Fruit fly (Drosophila melanogaster) whole organism, pupa: ENCODE measurements around the gene RpL23A.

ENCODE experiments used
- CG17806 ChIP-seq: fragments of 200-800 bp; sonication (Bioruptor generic); optimal IDR thresholded peaks from 2 replicates; lab custom pipeline; 2018; ENCODE audit warnings: missing biosample characterization, mild to moderate bottlenecking, missing genetic modification characterization, moderate library complexity
- CG32121 ChIP-seq: fragments of 200-800 bp; sonication (Bioruptor generic); IDR thresholded peaks from 2 replicates; pipeline ENCODE4 v1.3.6; 2022; ENCODE audit warnings: missing biosample characterization, missing genetic modification characterization
- CG34367 ChIP-seq: fragments of 200-800 bp; sonication (Bioruptor generic); optimal IDR thresholded peaks from 2 replicates; lab custom pipeline; 2018; ENCODE audit warnings: missing biosample characterization, mild to moderate bottlenecking, missing genetic modification characterization
- CG8159 ChIP-seq: fragments of 200-800 bp; sonication (Bioruptor generic); optimal IDR thresholded peaks from 3 replicates; lab custom pipeline; 2018; ENCODE audit warnings: missing biosample characterization, mild to moderate bottlenecking, missing genetic modification characterization, moderate library complexity
- CG8301 ChIP-seq: fragments of 200-800 bp; sonication (Bioruptor generic); optimal IDR thresholded peaks from 2 replicates; lab custom pipeline; 2018; ENCODE audit warnings: missing biosample characterization, mild to moderate bottlenecking, missing genetic modification characterization
- EcR ChIP-seq: fragments of 200-800 bp; sonication (Bioruptor generic); optimal IDR thresholded peaks from 3 replicates; lab custom pipeline; 2019; ENCODE audit warnings: missing biosample characterization, missing genetic modification characterization, mild to moderate bottlenecking, moderate library complexity, missing genetic modification reagents
- Ets98B ChIP-seq: fragments of 200-800 bp; sonication (Bioruptor generic); IDR thresholded peaks from 2 replicates; pipeline ENCODE4 v1.3.6; 2022; ENCODE audit warnings: missing biosample characterization, missing genetic modification characterization
- Pif1A ChIP-seq: fragments of 200-800 bp; sonication (Bioruptor generic); optimal IDR thresholded peaks from 3 replicates; lab custom pipeline; 2016; ENCODE audit warnings: missing biosample characterization, missing genetic modification characterization
- Pif1B ChIP-seq: fragments of 200-800 bp; sonication (Bioruptor generic); optimal IDR thresholded peaks from 3 replicates; lab custom pipeline; 2016; ENCODE audit warnings: missing biosample characterization, missing genetic modification characterization
- Snoo ChIP-seq: fragments of 200-800 bp; sonication (Bioruptor generic); optimal IDR thresholded peaks from 3 replicates; lab custom pipeline; 2017; ENCODE audit warnings: missing biosample characterization, mild to moderate bottlenecking, missing genetic modification characterization, inconsistent platforms
- fd96Ca ChIP-seq: fragments of 200-800 bp; sonication (Bioruptor generic); IDR thresholded peaks from 3 replicates; pipeline ENCODE4 v1.3.6; 2022; ENCODE audit warnings: missing biosample characterization, missing genetic modification characterization
- gl ChIP-seq: fragments of 200-800 bp; sonication (Bioruptor generic); optimal IDR thresholded peaks from 2 replicates; lab custom pipeline; 2018; ENCODE audit warnings: missing biosample characterization, mild to moderate bottlenecking, missing genetic modification characterization
- rn ChIP-seq: fragments of 200-800 bp; sonication (Bioruptor generic); IDR thresholded peaks from 2 replicates; pipeline ENCODE4 v1.3.6; 2022; ENCODE audit warnings: missing biosample characterization, missing genetic modification characterization

DNA sequence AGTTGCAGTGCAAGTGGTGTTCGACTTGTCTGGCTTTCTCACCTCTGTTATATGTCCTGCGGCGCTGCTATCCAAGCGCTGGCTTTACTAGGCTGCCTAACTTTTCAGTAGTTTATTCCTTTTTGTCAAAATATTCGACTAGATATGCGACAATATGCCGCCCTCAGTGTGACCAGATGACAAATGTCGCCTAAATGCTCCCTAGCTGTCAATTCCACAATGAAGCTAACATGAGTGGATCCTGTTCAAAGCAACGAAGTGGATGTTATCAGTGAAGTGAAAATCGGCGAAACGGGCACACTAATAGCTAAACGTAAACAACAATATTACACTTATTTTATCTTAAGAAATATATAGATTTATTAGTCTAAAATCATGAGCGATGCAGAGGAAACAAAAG, 3.6 kb downstream of the RpL23A start, which contains the start of the genes Srrm234 and CG7974:
- no peak for TF ChIP-seq CG34367 (tag; lab: Kevin White, UChicago)
- TF ChIP-seq Pif1A (GFP tag; lab: Kevin White, UChicago), result no peak
- TF ChIP-seq Snoo (tag; lab: Kevin White, UChicago), result no peak
- no peak for TF ChIP-seq Pif1B
- no peak for TF ChIP-seq gl (tag; lab: Kevin White, UChicago)
- no peak for TF ChIP-seq CG8159 (tag; lab: Kevin White, UChicago)
- TF ChIP-seq EcR (GFP tag; lab: Kevin White, UChicago), result no peak
- no peak for TF ChIP-seq CG8301
- TF ChIP-seq rn (GFP tag; lab: Robert Waterston, UW), result no peak
- TF ChIP-seq Ets98B (GFP tag; lab: Robert Waterston, UW), result no peak
- TF ChIP-seq fd96Ca (GFP tag; lab: Robert Waterston, UW), result no peak
- no peak for TF ChIP-seq CG32121
- TF ChIP-seq CG17806, result no peak
